Worm (Caenorhabditis elegans) whole organism, young adult: ENCODE measurements around the gene str-169.

Experiments
- B0261.1 ChIP-seq: sonication (generic microtip); optimal IDR thresholded peaks from 2 replicates; lab custom pipeline; 2016; ENCODE audit warnings: mild to moderate bottlenecking, missing genetic modification characterization, moderate library complexity, missing compliant biosample characterization
- B0336.3 ChIP-seq: fragments of 200-800 bp; sonication (Bioruptor generic); IDR thresholded peaks from 2 replicates; pipeline ENCODE4 v1.3.6; 2022; ENCODE audit warnings: missing genetic modification characterization, missing compliant biosample characterization
- F39B2.1 ChIP-seq: fragments of 200-800 bp; sonication (Bioruptor generic); IDR thresholded peaks from 2 replicates; pipeline ENCODE4 v1.3.6; 2022; ENCODE audit warnings: missing genetic modification reagents, missing genetic modification characterization, missing compliant biosample characterization
- F52B5.7 ChIP-seq: sonication (generic microtip); optimal IDR thresholded peaks from 2 replicates; lab custom pipeline; 2016; ENCODE audit warnings: mild to moderate bottlenecking, missing genetic modification characterization, missing compliant biosample characterization
- F55B11.4 ChIP-seq: sonication (generic microtip); optimal IDR thresholded peaks from 2 replicates; lab custom pipeline; 2016; ENCODE audit warnings: missing compliant biosample characterization, missing genetic modification characterization, borderline replicate concordance; ENCODE audit not compliant: insufficient read depth
- K12H6.12 ChIP-seq: fragments of 200-800 bp; sonication (Bioruptor generic); optimal IDR thresholded peaks from 2 replicates; lab custom pipeline; 2018; ENCODE audit warnings: mild to moderate bottlenecking, missing genetic modification characterization, missing compliant biosample characterization
- Y53G8AR.9 ChIP-seq: fragments of 200-800 bp; sonication (Bioruptor generic); conservative IDR thresholded peaks from 2 replicates; pipeline ENCODE4 v1.3.6; 2022; ENCODE audit warnings: missing genetic modification reagents, missing genetic modification characterization, missing compliant biosample characterization
- attf-5 ChIP-seq: fragments of 200-800 bp; sonication (Bioruptor generic); optimal IDR thresholded peaks from 2 replicates; lab custom pipeline; 2018; ENCODE audit warnings: mild to moderate bottlenecking, missing genetic modification characterization, missing compliant biosample characterization
- bed-1 ChIP-seq: fragments of 200-800 bp; sonication (Bioruptor generic); IDR thresholded peaks from 2 replicates; pipeline ENCODE4 v1.3.6; 2022; ENCODE audit warnings: missing genetic modification reagents, missing genetic modification characterization, missing compliant biosample characterization
- cebp-2 ChIP-seq: fragments of 200-800 bp; sonication (Bioruptor generic); IDR thresholded peaks from 2 replicates; pipeline ENCODE4 v1.3.6; 2022; ENCODE audit warnings: missing genetic modification characterization, missing compliant biosample characterization
- ceh-100 ChIP-seq: fragments of 200-800 bp; sonication (Bioruptor generic); IDR thresholded peaks from 2 replicates; pipeline ENCODE4 v1.3.6; 2022; ENCODE audit warnings: missing genetic modification reagents, missing genetic modification characterization, missing compliant biosample characterization
- ceh-58 ChIP-seq: fragments of 200-800 bp; sonication (Bioruptor generic); IDR thresholded peaks from 2 replicates; pipeline ENCODE4 v1.3.6; 2022; ENCODE audit warnings: missing genetic modification characterization, missing compliant biosample characterization
- ceh-79 ChIP-seq: sonication (generic microtip); optimal IDR thresholded peaks from 2 replicates; lab custom pipeline; 2017; ENCODE audit warnings: mild to moderate bottlenecking, missing genetic modification characterization, missing compliant biosample characterization
- dox-1 ChIP-seq: fragments of 200-800 bp; sonication (Bioruptor generic); IDR thresholded peaks from 2 replicates; pipeline ENCODE4 v1.3.6; 2022; ENCODE audit warnings: missing genetic modification reagents, missing genetic modification characterization, missing compliant biosample characterization
- dpff-1 ChIP-seq: sonication (generic microtip); optimal IDR thresholded peaks from 2 replicates; lab custom pipeline; 2017; ENCODE audit warnings: mild to moderate bottlenecking, missing genetic modification characterization, missing compliant biosample characterization
- egrh-3 ChIP-seq: fragments of 200-800 bp; sonication (Bioruptor generic); IDR thresholded peaks from 2 replicates; pipeline ENCODE4 v1.3.6; 2022; ENCODE audit warnings: missing genetic modification reagents, missing genetic modification characterization, missing compliant biosample characterization
- fkh-3 ChIP-seq: sonication (generic microtip); optimal IDR thresholded peaks from 2 replicates; lab custom pipeline; 2016; ENCODE audit warnings: mild to moderate bottlenecking, missing genetic modification characterization, missing compliant biosample characterization
- him-1 ChIP-seq: sonication (generic microtip); optimal IDR thresholded peaks from 2 replicates; lab custom pipeline; 2016; ENCODE audit warnings: missing genotype, missing genetic modification reagents, missing genetic modification characterization, missing compliant biosample characterization
- hlh-12 ChIP-seq: sonication (generic microtip); optimal IDR thresholded peaks from 2 replicates; lab custom pipeline; 2016; ENCODE audit warnings: missing genetic modification characterization, missing compliant biosample characterization
- hmg-1.2 ChIP-seq: fragments of 200-800 bp; sonication (Bioruptor generic); IDR thresholded peaks from 2 replicates; pipeline ENCODE4 v1.3.6; 2022; ENCODE audit warnings: missing genetic modification reagents, missing genetic modification characterization, missing compliant biosample characterization
- hsf-1 ChIP-seq: fragments of 200-800 bp; sonication (Bioruptor generic); IDR thresholded peaks from 2 replicates; pipeline ENCODE4 v1.3.6; 2022; ENCODE audit warnings: missing genetic modification reagents, missing genetic modification characterization, missing compliant biosample characterization
- let-526 ChIP-seq: fragments of 200-800 bp; sonication (Bioruptor generic); IDR thresholded peaks from 2 replicates; pipeline ENCODE4 v1.3.6; 2022; ENCODE audit warnings: missing genetic modification reagents, missing genetic modification characterization, missing compliant biosample characterization
- lin-35 ChIP-seq, 3 experiments: fragments of 150-350 bp in 2 of 3; sonication (generic microtip) in 1 of 3; optimal IDR thresholded peaks; 2 replicates each; lab custom pipeline; 2014 to 2018; ENCODE audit warnings: missing biosample characterization in 3 of 3, missing genetic modification characterization in 3 of 3, missing genetic modification reagents in 3 of 3
- lin-54 ChIP-seq: fragments of 200-800 bp; sonication (Bioruptor generic); optimal IDR thresholded peaks from 2 replicates; lab custom pipeline; 2018; ENCODE audit warnings: mild to moderate bottlenecking, missing genetic modification characterization, missing compliant biosample characterization
- madf-10 ChIP-seq: sonication (generic microtip); optimal IDR thresholded peaks from 2 replicates; lab custom pipeline; 2016; ENCODE audit warnings: mild to moderate bottlenecking, missing genetic modification characterization, missing compliant biosample characterization
- madf-6 ChIP-seq: fragments of 200-800 bp; sonication (Bioruptor generic); IDR thresholded peaks from 2 replicates; pipeline ENCODE4 v1.3.6; 2022; ENCODE audit warnings: missing genetic modification reagents, missing genetic modification characterization, missing compliant biosample characterization
- rcor-1 ChIP-seq: fragments of 200-800 bp; sonication (Bioruptor generic); IDR thresholded peaks from 2 replicates; pipeline ENCODE4 v1.3.6; 2022; ENCODE audit warnings: missing genetic modification reagents, missing genetic modification characterization, missing compliant biosample characterization
- sea-2 ChIP-seq: fragments of 200-800 bp; sonication (Bioruptor generic); IDR thresholded peaks from 2 replicates; pipeline ENCODE4 v1.3.6; 2022; ENCODE audit warnings: missing genetic modification characterization, missing compliant biosample characterization
- somi-1 ChIP-seq: fragments of 200-800 bp; sonication (Bioruptor generic); optimal IDR thresholded peaks from 2 replicates; lab custom pipeline; 2018; ENCODE audit warnings: mild to moderate bottlenecking, missing genetic modification characterization, missing compliant biosample characterization
- tlf-1 ChIP-seq: fragments of 200-800 bp; sonication (Bioruptor generic); optimal IDR thresholded peaks from 2 replicates; lab custom pipeline; 2018; ENCODE audit warnings: mild to moderate bottlenecking, missing genetic modification characterization, missing compliant biosample characterization
- zfh-2 ChIP-seq: fragments of 200-800 bp; sonication (Bioruptor generic); conservative IDR thresholded peaks from 2 replicates; pipeline ENCODE4 v1.3.6; 2022; ENCODE audit warnings: missing genetic modification reagents, missing genetic modification characterization, missing compliant biosample characterization
- ztf-22 ChIP-seq: fragments of 200-800 bp; sonication (Bioruptor generic); optimal IDR thresholded peaks from 2 replicates; lab custom pipeline; 2018; ENCODE audit warnings: mild to moderate bottlenecking, missing genetic modification characterization, moderate library complexity, missing compliant biosample characterization
- ztf-26 ChIP-seq: sonication (generic microtip); optimal IDR thresholded peaks from 2 replicates; lab custom pipeline; 2017; ENCODE audit warnings: missing genetic modification characterization, missing compliant biosample characterization
- ztf-28 ChIP-seq: fragments of 200-800 bp; sonication (Bioruptor generic); IDR thresholded peaks from 2 replicates; pipeline ENCODE4 v1.3.6; 2022; ENCODE audit warnings: missing genetic modification reagents, missing genetic modification characterization, missing compliant biosample characterization

str-169 gene

ce11 chrIV:4992089-4992488 is 46.2 kb downstream of the str-169 start, which contains the start of gene str-162 (continued):
- TF ChIP-seq let-526 (GFP tag; lab: Robert Waterston, UW) (no peak), K12H6.12 (tag; lab: Kevin White, UChicago) (no peak)
- TF ChIP-seq, all 124 proteins: peak for 0

DNA sequence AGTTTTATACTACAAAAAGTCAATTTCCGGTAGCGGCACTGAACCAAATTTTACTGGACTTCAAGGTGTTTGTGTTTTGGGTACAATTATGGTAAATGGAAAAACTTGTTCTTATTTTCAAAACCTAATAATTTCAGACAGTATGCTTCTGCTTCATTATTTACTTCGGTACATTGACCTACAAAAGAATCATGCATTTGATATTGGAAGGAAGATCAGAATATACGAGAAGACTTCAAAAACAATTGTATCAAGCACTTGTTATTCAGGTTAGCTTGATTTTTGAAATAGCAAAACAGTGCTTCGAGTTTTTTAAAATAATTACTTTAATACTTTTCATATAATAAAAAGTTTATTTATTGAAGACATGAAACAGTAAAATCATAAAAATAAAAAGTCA is 47.3 kb downstream of the str-169 start:
- TF ChIP-seq dpff-1 = no peak
- TF ChIP-seq madf-6 (GFP tag; lab: Robert Waterston, UW) = no peak
- TF ChIP-seq, all 124 proteins: peak for 0

- TF ChIP-seq attf-5 (no peak), Y53G8AR.9 (GFP tag; lab: Robert Waterston, UW) (no peak), B0336.3 (GFP tag; lab: Robert Waterston, UW) (no peak), B0261.1 (tag; lab: Kevin White, UChicago) (no peak), F52B5.7 (tag; lab: Kevin White, UChicago) (no peak), ceh-58 (GFP tag; lab: Robert Waterston, UW) (no peak), cebp-2 (GFP tag; lab: Robert Waterston, UW) (no peak), lin-54 (GFP tag; lab: Kevin White, UChicago) (no peak), ceh-100 (GFP tag; lab: Robert Waterston, UW) (no peak), him-1 (tag; lab: Kevin White, UChicago) (no peak), hmg-1.2 (GFP tag; lab: Robert Waterston, UW) (no peak), hsf-1 (no peak), ceh-79 (tag; lab: Kevin White, UChicago) (no peak), F55B11.4 (tag; lab: Kevin White, UChicago) (no peak), ztf-22 (no peak), F39B2.1 (GFP tag; lab: Robert Waterston, UW) (no peak)
Observed at ce11 chrIV:4995842-4996241, 50.0 kb downstream of the str-169 start, which contains the start of gene ssq-2. TSS of gene ssq-2 (plus strand) at chrIV:4996142.

DNA sequence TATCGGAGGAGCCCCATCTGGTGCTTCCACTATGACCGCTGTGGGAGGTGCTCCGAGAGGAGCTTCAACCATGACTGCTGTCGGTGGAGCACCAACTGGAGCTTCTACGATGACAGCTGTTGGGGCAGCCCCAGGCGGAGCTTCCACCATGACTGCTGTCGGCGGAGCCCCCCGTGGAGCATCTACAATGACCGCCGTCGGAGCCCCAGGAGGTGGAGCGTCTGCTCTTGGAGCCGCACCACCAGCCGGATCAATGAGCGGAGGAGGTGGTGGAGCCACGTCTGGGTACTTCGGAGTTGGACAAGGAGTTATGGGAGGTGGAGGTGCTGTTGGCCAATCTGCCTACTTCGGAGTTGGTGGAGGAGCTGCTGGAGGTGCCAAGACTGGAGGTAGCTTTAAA is 51.1 kb downstream of the str-169 start:
- TF ChIP-seq somi-1 (GFP tag; lab: Kevin White, UChicago) (no peak), madf-10 (no peak), cebp-2 (GFP tag; lab: Robert Waterston, UW) (no peak), lin-35 (GFP tag; optimal IDR thresholded peaks at IDR 0.05; lab: Kevin White, UChicago) (no peak), bed-1 (GFP tag; lab: Robert Waterston, UW) (no peak), egrh-3 (GFP tag; lab: Robert Waterston, UW) (peak; percentile 86), ztf-26 (tag; lab: Kevin White, UChicago) (no peak), zfh-2 (peak; percentile 70), F55B11.4 (tag; lab: Kevin White, UChicago) (no peak), sea-2 (GFP tag; lab: Robert Waterston, UW) (no peak), ztf-28 (GFP tag; lab: Robert Waterston, UW) (no peak), tlf-1 (GFP tag; lab: Kevin White, UChicago) (no peak), dox-1 (GFP tag; lab: Robert Waterston, UW) (no peak), B0261.1 (tag; lab: Kevin White, UChicago) (no peak), hlh-12 (tag; lab: Kevin White, UChicago) (no peak), fkh-3 (no peak), rcor-1 (GFP tag; lab: Robert Waterston, UW) (no peak)
- TF ChIP-seq, all 124 proteins: peak for 2
